Fruit fly (Drosophila melanogaster) whole organism: ENCODE results near the gene CG32091.

ENCODE experiments used
- CG8478 ChIP-seq: fragments of >200 bp; optimal IDR thresholded peaks from 2 replicates; lab custom pipeline; 2018; ENCODE audit warnings: inconsistent platforms
- Dll ChIP-seq: fragments of >200 bp; optimal IDR thresholded peaks from 2 replicates; lab custom pipeline; 2017
- EcR ChIP-seq, 2 experiments: fragments of >200 bp; optimal IDR thresholded peaks; 2 replicates each; lab custom pipeline; 2017; ENCODE audit warnings: missing biosample characterization in 2 of 2, missing genetic modification characterization in 2 of 2, missing genetic modification reagents in 2 of 2
- pan ChIP-seq: fragments of >200 bp; optimal IDR thresholded peaks from 2 replicates; lab custom pipeline; 2017
- psq ChIP-seq: fragments of >200 bp; optimal IDR thresholded peaks from 2 replicates; lab custom pipeline; 2017
- usp ChIP-seq: fragments of >200 bp; optimal IDR thresholded peaks from 2 replicates; lab custom pipeline; 2017; ENCODE audit warnings: missing biosample characterization, missing genetic modification characterization, mixed read lengths

Gene CG32091

dm6 chr3L:11625634-11626175, 5.5 kb upstream of the CG32091 start, which contains the start of gene CG6083:
CG6083 (minus strand) TSS chr3L:11626125.
- TF ChIP-seq EcR (GFP tag; optimal IDR thresholded peaks at IDR 0.05; lab: Kevin White, UChicago) = no peak
- TF ChIP-seq Dll = no peak
- TF ChIP-seq pan (lab: Kevin White, UChicago) = no peak
- TF ChIP-seq usp (GFP tag; lab: Kevin White, UChicago) = no peak
- no peak for TF ChIP-seq psq
- no peak for TF ChIP-seq CG8478 (lab: Kevin White, UChicago)

dm6 chr3L:11626229-11626826, 4.9 kb upstream of the CG32091 start, which contains the start of gene PCID2:
PCID2 (plus strand) TSS chr3L:11626441.
- no peak for TF ChIP-seq psq

- TF ChIP-seq CG8478 (lab: Kevin White, UChicago) = no peak
- TF ChIP-seq EcR (GFP tag; optimal IDR thresholded peaks at IDR 0.05; lab: Kevin White, UChicago) = no peak
- no peak for TF ChIP-seq usp (GFP tag; lab: Kevin White, UChicago)
- no peak for TF ChIP-seq pan (lab: Kevin White, UChicago)
- no peak for TF ChIP-seq Dll
- no peak for TF ChIP-seq psq
These were observed 3.2 kb upstream of the CG32091 start, which contains the start of gene Apt1 for dm6 chr3L:11627819-11628483. Apt1 (plus strand) TSS chr3L:11628037.

dm6 chr3L:11630684-11631083, 508 bp upstream of the CG32091 start:
- no peak for TF ChIP-seq usp (GFP tag; lab: Kevin White, UChicago)
- no peak for TF ChIP-seq EcR (GFP tag; optimal IDR thresholded peaks at IDR 0.05; lab: Kevin White, UChicago)
- no peak for TF ChIP-seq psq

- TF ChIP-seq usp (GFP tag; lab: Kevin White, UChicago) (no peak), Dll (no peak), EcR (GFP tag; optimal IDR thresholded peaks at IDR 0.05; lab: Kevin White, UChicago) (no peak), psq (no peak), pan (lab: Kevin White, UChicago) (no peak), CG8478 (lab: Kevin White, UChicago) (no peak)
These were observed 3.4 kb downstream of the CG32091 start for dm6 chr3L:11634551-11634950.

- TF ChIP-seq Dll = no peak
- TF ChIP-seq usp (GFP tag; lab: Kevin White, UChicago) = no peak
- no peak for TF ChIP-seq CG8478 (lab: Kevin White, UChicago)
These were observed 5.6 kb downstream of the CG32091 start for dm6 chr3L:11636829-11637228.

dm6 chr3L:11645933-11646332, 14.7 kb downstream of the CG32091 start, which contains the start of gene CG6071:
CG6071 (minus strand) TSS chr3L:11646033.
- no peak for TF ChIP-seq usp (GFP tag; lab: Kevin White, UChicago)

- no peak for TF ChIP-seq EcR (GFP tag; optimal IDR thresholded peaks at IDR 0.05; lab: Kevin White, UChicago)
- TF ChIP-seq pan (lab: Kevin White, UChicago) = no peak
- no peak for TF ChIP-seq Dll
- no peak for TF ChIP-seq psq
These were observed 17.2 kb downstream of the CG32091 start, which contains the start of the genes RIOK1 and Polr3H for dm6 chr3L:11648410-11648809. RIOK1 (minus strand) TSS chr3L:11648474. Polr3H (plus strand) TSS chr3L:11648756.

- TF ChIP-seq EcR (GFP tag; optimal IDR thresholded peaks at IDR 0.05; lab: Kevin White, UChicago) (no peak), Dll (no peak), CG8478 (lab: Kevin White, UChicago) (no peak), psq (no peak), pan (lab: Kevin White, UChicago) (no peak), usp (GFP tag; lab: Kevin White, UChicago) (no peak)
These were observed 25.0 kb downstream of the CG32091 start for dm6 chr3L:11656189-11656588.

dm6 chr3L:11678313-11678817, 47.2 kb downstream of the CG32091 start:
- TF ChIP-seq CG8478 (lab: Kevin White, UChicago) (no peak), pan (lab: Kevin White, UChicago) (no peak)

dm6 chr3L:11680298-11680697, 49.1 kb downstream of the CG32091 start, which contains the start of gene CG32085:
CG32085 (minus strand) TSS chr3L:11680344.
- TF ChIP-seq EcR (GFP tag; optimal IDR thresholded peaks at IDR 0.05; lab: Kevin White, UChicago) (no peak), psq (no peak), Dll (peak; percentile 60), usp (GFP tag; lab: Kevin White, UChicago) (no peak)

dm6 chr3L:11681794-11682193, 50.6 kb downstream of the CG32091 start, which contains the start of gene TfIIEalpha:
TfIIEalpha (plus strand) TSS chr3L:11682038.
- TF ChIP-seq pan (lab: Kevin White, UChicago) = no peak
- TF ChIP-seq usp (GFP tag; lab: Kevin White, UChicago) = no peak
- TF ChIP-seq EcR (GFP tag; optimal IDR thresholded peaks at IDR 0.05; lab: Kevin White, UChicago) = no peak
- no peak for TF ChIP-seq psq
- no peak for TF ChIP-seq Dll
